Fruit fly (Drosophila melanogaster): ENCODE measurements around the gene CG7560.

CG7560 gene

DNA sequence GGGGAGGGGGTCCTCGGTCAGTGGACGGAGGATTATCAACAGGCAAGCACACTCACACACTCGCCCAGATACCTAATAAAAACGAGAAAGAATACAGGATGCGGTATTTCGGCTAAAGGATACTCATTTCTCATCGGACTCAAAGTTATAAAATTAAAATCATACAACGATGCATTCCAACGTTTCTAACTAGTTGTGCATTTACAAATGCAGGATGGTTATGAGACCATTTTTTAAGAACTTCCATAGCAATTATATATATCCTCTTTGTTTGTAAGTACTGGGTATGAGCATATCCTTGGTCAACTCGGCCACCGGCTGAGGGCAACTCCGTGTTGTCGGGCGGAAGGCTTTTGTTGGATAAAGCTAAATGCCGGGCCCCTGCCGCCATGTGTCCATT lies 22.7 kb upstream of the CG7560 start (continued):
- TF ChIP-seq pfk (GFP tag; optimal IDR thresholded peaks at IDR 0.05), result no peak
- no peak for TF ChIP-seq pb (GFP tag; optimal IDR thresholded peaks at IDR 0.05)
- TF ChIP-seq CG11456 (GFP tag; IDR thresholded peaks at IDR 0.05), result no peak
- no peak for TF ChIP-seq Deaf1 (tag; optimal IDR thresholded peaks at IDR 0.05)
- TF ChIP-seq Bgb (GFP tag; IDR thresholded peaks at IDR 0.05; ENCODE audit: partially characterized antibody), result no peak
- TF ChIP-seq CG17186 (GFP tag; optimal IDR thresholded peaks at IDR 0.05), result no peak
- TF ChIP-seq hth (optimal IDR thresholded peaks at IDR 0.05), result no peak
- TF ChIP-seq Rfx (GFP tag; IDR thresholded peaks at IDR 0.05), result peak; percentile 57
- peak; percentile 61; the same call in 1 of the 2 replicates for TF ChIP-seq CG32532 (GFP tag; IDR thresholded peaks at IDR 0.05)
- no peak for TF ChIP-seq CG16779 (GFP tag; IDR thresholded peaks at IDR 0.05)
- TF ChIP-seq exex (tag; optimal IDR thresholded peaks at IDR 0.05), result no peak
- no peak for TF ChIP-seq sna (GFP tag; IDR thresholded peaks at IDR 0.05; ENCODE audit: partially characterized antibody)
- no peak for TF ChIP-seq Mrtf (GFP tag; IDR thresholded peaks at IDR 0.05)
- no peak for TF ChIP-seq fd64A (GFP tag; optimal IDR thresholded peaks at IDR 0.05)
- TF ChIP-seq wor (GFP tag; IDR thresholded peaks at IDR 0.05), result no peak
- no peak for TF ChIP-seq Asciz (GFP tag; optimal IDR thresholded peaks at IDR 0.05)
- no peak for TF ChIP-seq CHES-1-like (GFP tag; optimal IDR thresholded peaks at IDR 0.05)
- no peak for TF ChIP-seq CG6683 (GFP tag; optimal IDR thresholded peaks at IDR 0.05)
- TF ChIP-seq eyg (GFP tag; optimal IDR thresholded peaks at IDR 0.05), result no peak
- no peak for TF ChIP-seq oc (tag; optimal IDR thresholded peaks at IDR 0.05)
- TF ChIP-seq NC2β (GFP tag; optimal IDR thresholded peaks at IDR 0.05), result no peak
- TF ChIP-seq Kr (GFP tag; optimal IDR thresholded peaks at IDR 0.05), result no peak
- TF ChIP-seq CG6689 (GFP tag; IDR thresholded peaks at IDR 0.05), result no peak
- peak; percentile 29; the same call in 1 of the 3 replicates for TF ChIP-seq CG17361 (GFP tag; IDR thresholded peaks at IDR 0.05)
- peak; percentile 11 for TF ChIP-seq CG16863 (GFP tag; optimal IDR thresholded peaks at IDR 0.05)
- TF ChIP-seq CG6272 (GFP tag; IDR thresholded peaks at IDR 0.05), result peak; percentile 25; the same call in 1 of the 2 replicates
- no peak for TF ChIP-seq psq (GFP tag; optimal IDR thresholded peaks at IDR 0.05)
- no peak for TF ChIP-seq chinmo (GFP tag; IDR thresholded peaks at IDR 0.05; ENCODE audit: partially characterized antibody)
- TF ChIP-seq Sin3A (optimal IDR thresholded peaks at IDR 0.05), result no peak
- no peak for TF ChIP-seq CG7963 (GFP tag; IDR thresholded peaks at IDR 0.05; ENCODE audit: partially characterized antibody)
- no peak for TF ChIP-seq sd (tag; optimal IDR thresholded peaks at IDR 0.05)
- TF ChIP-seq CG2120 (GFP tag; optimal IDR thresholded peaks at IDR 0.05), result peak; percentile 66
- 0 out of 3 replicates have a peak, but pooled peaks have one; percentile 27 for TF ChIP-seq H15 (GFP tag; IDR thresholded peaks at IDR 0.05)
- TF ChIP-seq ase (GFP tag; IDR thresholded peaks at IDR 0.05), result no peak
- no peak for TF ChIP-seq Scr (GFP tag; IDR thresholded peaks at IDR 0.05; ENCODE audit: partially characterized antibody)
- peak; percentile 60 for TF ChIP-seq dmrt99B (tag; optimal IDR thresholded peaks at IDR 0.05)
- peak; percentile 32 for TF ChIP-seq Blimp-1 (GFP tag; optimal IDR thresholded peaks at IDR 0.05)
- TF ChIP-seq CG12391 (tag; optimal IDR thresholded peaks at IDR 0.05), result peak; percentile 37
- TF ChIP-seq CG10959 (GFP tag; IDR thresholded peaks at IDR 0.05), result no peak
- TF ChIP-seq Vsx1 (GFP tag; optimal IDR thresholded peaks at IDR 0.05), result no peak
- TF ChIP-seq cas (GFP tag; IDR thresholded peaks at IDR 0.05), result no peak
- no peak for TF ChIP-seq mld (GFP tag; IDR thresholded peaks at IDR 0.05; ENCODE audit: partially characterized antibody)
- no peak for TF ChIP-seq CG10654 (GFP tag; optimal IDR thresholded peaks at IDR 0.05)
- TF ChIP-seq ab (GFP tag; optimal IDR thresholded peaks at IDR 0.05), result no peak
- TF ChIP-seq fd3F (GFP tag; optimal IDR thresholded peaks at IDR 0.05), result no peak
- TF ChIP-seq lmd (GFP tag; IDR thresholded peaks at IDR 0.05), result peak; percentile 31; the same call in 1 of the 2 replicates
- peak; percentile 12 for TF ChIP-seq HLH54F (GFP tag; optimal IDR thresholded peaks at IDR 0.05)
